Worm (Caenorhabditis elegans) whole organism, L2 larva: ENCODE results near the gene col-172.

Source experiments
- F13H6.1 ChIP-seq: sonication (generic microtip); optimal IDR thresholded peaks from 2 replicates; lab custom pipeline; 2016; ENCODE audit warnings: missing genetic modification characterization, missing compliant biosample characterization
- R02D3.7 ChIP-seq: fragments of 150-350 bp; optimal IDR thresholded peaks from 2 replicates; lab custom pipeline; 2014; ENCODE audit warnings: missing biosample characterization, missing genetic modification characterization
- Y55F3AM.14 ChIP-seq: fragments of 200-800 bp; sonication (Bioruptor generic); optimal IDR thresholded peaks from 2 replicates; lab custom pipeline; 2018; ENCODE audit warnings: mild to moderate bottlenecking, missing genetic modification characterization, missing compliant biosample characterization
- alr-1 ChIP-seq: fragments of 150-350 bp; optimal IDR thresholded peaks from 2 replicates; lab custom pipeline; 2014; ENCODE audit warnings: missing biosample characterization, missing genetic modification characterization
- aly-2 ChIP-seq: fragments of 150-350 bp; optimal IDR thresholded peaks from 2 replicates; lab custom pipeline; 2014; ENCODE audit warnings: missing biosample characterization, missing genetic modification characterization
- ama-1 ChIP-seq: fragments of 150-350 bp; optimal IDR thresholded peaks from 2 replicates; lab custom pipeline; 2018; ENCODE audit warnings: inconsistent platforms
- blmp-1 ChIP-seq: sonication (generic microtip); optimal IDR thresholded peaks from 2 replicates; lab custom pipeline; 2017; ENCODE audit warnings: missing genetic modification characterization, mild to moderate bottlenecking, missing compliant biosample characterization, antibody characterized with exemption, moderate library complexity; ENCODE audit not compliant: insufficient read depth
- ceh-16 ChIP-seq: fragments of 150-350 bp; optimal IDR thresholded peaks from 2 replicates; lab custom pipeline; 2014; ENCODE audit warnings: missing biosample characterization, missing genetic modification characterization
- egl-27 ChIP-seq: sonication (generic microtip); optimal IDR thresholded peaks from 3 replicates; lab custom pipeline; 2017; ENCODE audit warnings: missing biosample characterization, missing genetic modification reagents, missing genetic modification characterization
- elt-1 ChIP-seq: fragments of 150-350 bp; optimal IDR thresholded peaks from 2 replicates; lab custom pipeline; 2014; ENCODE audit warnings: missing biosample characterization, missing genetic modification characterization
- elt-3 ChIP-seq: sonication (generic microtip); optimal IDR thresholded peaks from 2 replicates; lab custom pipeline; 2017; ENCODE audit warnings: missing biosample characterization, missing genetic modification characterization
- lin-11 ChIP-seq: fragments of 150-350 bp; sonication (generic microtip); optimal IDR thresholded peaks from 2 replicates; lab custom pipeline; 2014; ENCODE audit warnings: missing biosample characterization, missing genetic modification characterization, inconsistent platforms, mixed read lengths
- lin-13 ChIP-seq: fragments of 150-350 bp; optimal IDR thresholded peaks from 2 replicates; lab custom pipeline; 2014; ENCODE audit warnings: missing biosample characterization, missing genetic modification reagents, missing genetic modification characterization
- lin-39 ChIP-seq: fragments of 150-350 bp; optimal IDR thresholded peaks from 2 replicates; lab custom pipeline; 2014; ENCODE audit warnings: missing biosample characterization, missing genetic modification reagents, missing genetic modification characterization
- mab-5 ChIP-seq: fragments of 150-350 bp; optimal IDR thresholded peaks from 2 replicates; lab custom pipeline; 2014; ENCODE audit warnings: missing biosample characterization, missing genetic modification characterization
- mbf-1 ChIP-seq: sonication (generic microtip); optimal IDR thresholded peaks from 2 replicates; lab custom pipeline; 2017; ENCODE audit warnings: missing biosample characterization, missing genetic modification characterization
- mdl-1 ChIP-seq, 2 experiments: fragments of 150-350 bp in 1 of 2; sonication (generic microtip) in 1 of 2; optimal IDR thresholded peaks; 2 replicates each; lab custom pipeline; 2017; ENCODE audit warnings: missing biosample characterization in 2 of 2, missing genetic modification characterization in 2 of 2
- nhr-129 ChIP-seq: fragments of 150-350 bp; optimal IDR thresholded peaks from 2 replicates; lab custom pipeline; 2014; ENCODE audit warnings: missing biosample characterization, missing genetic modification characterization
- nhr-21 ChIP-seq: fragments of 150-350 bp; optimal IDR thresholded peaks from 2 replicates; lab custom pipeline; 2014; ENCODE audit warnings: missing biosample characterization, missing genetic modification characterization
- nhr-23 ChIP-seq: fragments of 150-350 bp; optimal IDR thresholded peaks from 2 replicates; lab custom pipeline; 2014; ENCODE audit warnings: missing biosample characterization, missing genetic modification reagents, missing genetic modification characterization
- nhr-237 ChIP-seq: fragments of 150-350 bp; optimal IDR thresholded peaks from 2 replicates; lab custom pipeline; 2014; ENCODE audit warnings: missing biosample characterization, missing genetic modification characterization
- nhr-25 ChIP-seq: fragments of 150-350 bp; sonication (generic microtip); optimal IDR thresholded peaks from 3 replicates; lab custom pipeline; 2014; ENCODE audit warnings: missing biosample characterization, missing genetic modification characterization
- nhr-6 ChIP-seq: fragments of 150-350 bp; optimal IDR thresholded peaks from 2 replicates; lab custom pipeline; 2014; ENCODE audit warnings: missing biosample characterization, missing genetic modification characterization
- nhr-77 ChIP-seq: fragments of 150-350 bp; optimal IDR thresholded peaks from 2 replicates; lab custom pipeline; 2014; ENCODE audit warnings: missing biosample characterization, missing genetic modification characterization
- peb-1 ChIP-seq: fragments of 150-350 bp; optimal IDR thresholded peaks from 2 replicates; lab custom pipeline; 2014; ENCODE audit warnings: missing biosample characterization, missing genetic modification characterization
- sem-4 ChIP-seq: fragments of 150-350 bp; optimal IDR thresholded peaks from 2 replicates; lab custom pipeline; 2014; ENCODE audit warnings: missing biosample characterization, missing genetic modification reagents, missing genetic modification characterization
- skn-1 ChIP-seq: sonication (generic microtip); optimal IDR thresholded peaks from 2 replicates; lab custom pipeline; 2017; ENCODE audit warnings: missing biosample characterization, missing genetic modification characterization
- sma-3 ChIP-seq: sonication (generic microtip); optimal IDR thresholded peaks from 2 replicates; lab custom pipeline; 2016; ENCODE audit warnings: missing genetic modification reagents, missing genetic modification characterization, missing compliant biosample characterization
- sma-9 ChIP-seq, 2 experiments: fragments of 150-350 bp in 1 of 2; sonication (generic microtip) in 1 of 2; optimal IDR thresholded peaks; 2 replicates each; lab custom pipeline; 2014 to 2016; ENCODE audit warnings: missing genetic modification characterization in 2 of 2, mild to moderate bottlenecking in 1 of 2, missing biosample characterization in 1 of 2, missing compliant biosample characterization in 1 of 2, missing genetic modification reagents in 1 of 2, moderate library complexity in 1 of 2
- unc-39 ChIP-seq: fragments of 150-350 bp; optimal IDR thresholded peaks from 2 replicates; lab custom pipeline; 2014; ENCODE audit warnings: missing biosample characterization, missing genetic modification characterization
- unc-62 ChIP-seq: fragments of 150-350 bp; optimal IDR thresholded peaks from 2 replicates; lab custom pipeline; 2014; ENCODE audit warnings: missing biosample characterization, missing genetic modification reagents, missing genetic modification characterization
- zag-1 ChIP-seq: fragments of 150-350 bp; optimal IDR thresholded peaks from 2 replicates; lab custom pipeline; 2014; ENCODE audit warnings: missing biosample characterization, missing genetic modification characterization
- ztf-1 ChIP-seq: fragments of 200-800 bp; sonication (Bioruptor generic); conservative IDR thresholded peaks from 2 replicates; pipeline ENCODE4 v1.3.6; 2022; ENCODE audit warnings: missing genetic modification characterization, missing compliant biosample characterization
- ztf-11 ChIP-seq: sonication (generic microtip); optimal IDR thresholded peaks from 2 replicates; lab custom pipeline; 2017; ENCODE audit warnings: missing biosample characterization, missing genetic modification characterization

col-172 gene

DNA sequence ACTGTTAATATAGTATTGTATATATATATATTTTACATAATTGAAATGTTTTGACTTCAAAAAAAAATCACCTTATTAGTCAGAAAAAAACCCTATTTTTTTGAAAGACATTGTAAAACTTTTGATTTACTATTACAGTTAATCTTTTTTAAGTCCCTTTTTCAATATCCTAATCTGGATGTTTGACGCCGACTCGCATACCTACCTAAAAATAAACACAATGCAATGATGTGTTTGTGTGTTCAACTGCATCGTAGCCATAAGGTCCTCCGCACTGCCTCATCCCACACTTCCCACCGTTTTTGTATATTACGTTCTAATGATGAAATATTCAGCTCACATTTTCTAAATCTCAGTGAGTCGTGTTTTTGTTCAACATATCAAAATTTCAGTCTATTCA lies 20.7 kb downstream of the col-172 start, which contains the start of gene F38B6.3:
TSS of gene F38B6.3 (plus strand) at position 301 of the 400 bp plus-strand sequence.
- TF ChIP-seq lin-13 (GFP tag; lab: Kevin White, UChicago) = no peak
- TF ChIP-seq mdl-1 (tag; optimal IDR thresholded peaks at IDR 0.05; lab: Kevin White, UChicago) = no peak
- no peak for TF ChIP-seq zag-1 (tag; lab: Kevin White, UChicago)
- no peak for TF ChIP-seq ceh-16 (tag; lab: Kevin White, UChicago)
- TF ChIP-seq mbf-1 (tag; lab: Kevin White, UChicago) = no peak
- TF ChIP-seq nhr-21 (tag; lab: Kevin White, UChicago) = no peak
- TF ChIP-seq skn-1 (tag; lab: Kevin White, UChicago) = no peak
- TF ChIP-seq ztf-11 (tag; lab: Kevin White, UChicago) = no peak

DNA sequence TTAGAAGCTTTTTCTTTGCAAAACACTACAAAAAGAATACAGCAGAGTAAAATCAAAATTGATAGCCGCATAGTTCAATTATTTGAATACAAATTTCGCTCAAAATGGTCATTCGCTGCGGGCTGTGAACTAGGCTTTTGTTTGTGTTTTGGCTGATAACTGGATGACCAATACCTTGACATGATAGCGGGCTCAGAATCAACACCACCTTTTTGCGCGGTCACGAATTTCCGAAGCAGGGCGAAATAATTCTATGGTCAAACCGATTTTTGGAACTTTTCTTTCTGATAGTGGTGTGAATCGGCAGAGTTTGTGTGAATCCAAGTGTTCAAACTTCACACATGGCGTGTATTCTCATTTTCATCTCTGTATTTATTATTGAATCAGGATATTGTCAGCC lies 25.6 kb downstream of the col-172 start, which contains the start of the genes F38B6.7 and F38B6.2:
TSS of gene F38B6.7 (minus strand) at position 101 of the 400 bp plus-strand sequence.
TSS of gene F38B6.2 (plus strand) at position 267 of the 400 bp plus-strand sequence.
- TF ChIP-seq unc-62 (no peak), mab-5 (tag; lab: Kevin White, UChicago) (no peak), nhr-237 (tag; lab: Kevin White, UChicago) (no peak), elt-1 (tag; lab: Kevin White, UChicago) (no peak), mdl-1 (tag; optimal IDR thresholded peaks at IDR 0.05; lab: Kevin White, UChicago) (no peak), Y55F3AM.14 (GFP tag; lab: Kevin White, UChicago) (no peak), nhr-25 (tag; lab: Kevin White, UChicago) (no peak), alr-1 (tag; lab: Kevin White, UChicago) (no peak), peb-1 (tag; lab: Kevin White, UChicago) (no peak), nhr-6 (tag; lab: Kevin White, UChicago) (no peak), aly-2 (tag; lab: Kevin White, UChicago) (no peak), ztf-11 (tag; lab: Kevin White, UChicago) (no peak), lin-11 (tag; lab: Kevin White, UChicago) (no peak)

DNA sequence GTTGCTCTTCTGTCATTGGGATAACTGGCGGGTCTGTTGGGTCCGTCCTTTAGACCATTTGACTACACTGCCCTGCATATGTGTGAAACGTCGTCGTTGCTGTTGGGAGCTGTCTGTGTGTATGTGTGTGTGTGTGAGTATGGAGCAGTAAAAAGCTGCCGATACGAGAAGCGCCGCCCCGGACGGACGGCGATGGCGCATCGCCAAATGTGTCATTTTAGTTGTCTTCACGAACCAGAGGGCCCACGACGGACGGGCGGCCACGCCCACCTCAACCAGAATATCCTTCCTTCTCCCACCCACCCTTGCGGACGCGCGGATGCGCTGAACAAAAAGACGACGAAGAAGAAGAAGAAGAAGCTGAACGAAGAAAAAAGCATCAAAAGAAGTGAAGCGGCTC lies 29.6 kb downstream of the col-172 start, which contains the start of gene acr-2:
TSS of gene acr-2 (plus strand) at position 301 of the 400 bp plus-strand sequence.
- TF ChIP-seq sem-4 (tag; lab: Kevin White, UChicago) (no peak), alr-1 (tag; lab: Kevin White, UChicago) (no peak), elt-1 (tag; lab: Kevin White, UChicago) (no peak), unc-62 (no peak), mab-5 (tag; lab: Kevin White, UChicago) (no peak), ztf-11 (tag; lab: Kevin White, UChicago) (no peak), F13H6.1 (peak; percentile 8), lin-11 (tag; lab: Kevin White, UChicago) (no peak), egl-27 (no peak)
- TF ChIP-seq, all 48 proteins: peak for 1

DNA sequence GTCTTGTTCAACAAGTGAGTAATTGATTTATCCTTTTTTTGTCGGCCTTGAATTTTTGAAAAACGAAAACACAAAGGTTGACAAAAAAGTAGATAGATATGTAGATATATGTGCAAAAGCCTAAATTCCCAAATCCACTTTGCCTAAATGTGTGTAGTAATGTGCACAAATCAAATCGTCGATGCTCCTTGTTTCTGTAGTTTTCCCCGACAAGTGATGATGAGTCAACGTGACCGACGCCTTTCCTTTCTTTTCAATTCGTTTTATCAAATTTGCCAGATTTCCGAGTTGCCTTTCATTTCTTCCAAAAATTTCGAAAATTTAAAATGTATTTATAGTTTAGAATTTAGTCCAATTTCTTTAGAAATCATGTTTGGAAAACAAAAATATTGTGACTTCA lies 32.5 kb downstream of the col-172 start:
- no peak for TF ChIP-seq R02D3.7
- peak; percentile 25 for TF ChIP-seq sma-9 (GFP tag; optimal IDR thresholded peaks at IDR 0.05; lab: Kevin White, UChicago)
- no peak for TF ChIP-seq sma-9 (tag; optimal IDR thresholded peaks at IDR 0.05; lab: Kevin White, UChicago)
- TF ChIP-seq, all 48 proteins: peak for 1

DNA sequence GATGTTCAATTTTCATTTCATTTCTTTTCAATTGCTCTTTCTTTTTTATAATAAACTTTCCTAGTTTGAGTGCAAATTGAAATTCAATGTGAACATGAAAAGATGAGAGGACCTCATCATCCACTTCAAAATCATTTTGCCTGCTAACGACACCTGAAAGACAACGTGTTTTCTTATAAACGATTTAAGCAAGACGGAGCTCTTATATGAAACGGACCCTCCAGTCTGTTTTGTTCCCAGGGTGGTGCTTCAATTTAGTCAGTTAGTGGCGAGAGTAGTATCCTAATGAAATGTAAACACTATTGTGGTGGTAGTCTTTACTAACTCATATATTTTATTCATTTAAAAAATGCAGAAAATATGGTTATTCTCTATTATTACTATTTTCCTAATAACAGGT lies 36.6 kb downstream of the col-172 start, which contains the start of gene acr-3:
TSS of gene acr-3 (plus strand) at position 301 of the 400 bp plus-strand sequence.
- TF ChIP-seq sma-3 (no peak), nhr-23 (tag; lab: Kevin White, UChicago) (no peak), blmp-1 (tag; lab: Kevin White, UChicago) (no peak), ztf-1 (GFP tag; lab: Robert Waterston, UW) (no peak), ceh-16 (tag; lab: Kevin White, UChicago) (no peak), nhr-25 (tag; lab: Kevin White, UChicago) (no peak), ama-1 (no peak), unc-39 (no peak), sma-9 (GFP tag; optimal IDR thresholded peaks at IDR 0.05; lab: Kevin White, UChicago) (no peak), sma-9 (tag; optimal IDR thresholded peaks at IDR 0.05; lab: Kevin White, UChicago) (no peak), ztf-11 (tag; lab: Kevin White, UChicago) (no peak), elt-3 (tag; lab: Kevin White, UChicago) (no peak), Y55F3AM.14 (GFP tag; lab: Kevin White, UChicago) (no peak), lin-39 (tag; lab: Kevin White, UChicago) (no peak), nhr-129 (tag; lab: Kevin White, UChicago) (no peak), nhr-77 (tag; lab: Kevin White, UChicago) (no peak)
